Fruit fly (Drosophila melanogaster): ENCODE measurements around the gene CG31142.

Gene CG31142

DNA sequence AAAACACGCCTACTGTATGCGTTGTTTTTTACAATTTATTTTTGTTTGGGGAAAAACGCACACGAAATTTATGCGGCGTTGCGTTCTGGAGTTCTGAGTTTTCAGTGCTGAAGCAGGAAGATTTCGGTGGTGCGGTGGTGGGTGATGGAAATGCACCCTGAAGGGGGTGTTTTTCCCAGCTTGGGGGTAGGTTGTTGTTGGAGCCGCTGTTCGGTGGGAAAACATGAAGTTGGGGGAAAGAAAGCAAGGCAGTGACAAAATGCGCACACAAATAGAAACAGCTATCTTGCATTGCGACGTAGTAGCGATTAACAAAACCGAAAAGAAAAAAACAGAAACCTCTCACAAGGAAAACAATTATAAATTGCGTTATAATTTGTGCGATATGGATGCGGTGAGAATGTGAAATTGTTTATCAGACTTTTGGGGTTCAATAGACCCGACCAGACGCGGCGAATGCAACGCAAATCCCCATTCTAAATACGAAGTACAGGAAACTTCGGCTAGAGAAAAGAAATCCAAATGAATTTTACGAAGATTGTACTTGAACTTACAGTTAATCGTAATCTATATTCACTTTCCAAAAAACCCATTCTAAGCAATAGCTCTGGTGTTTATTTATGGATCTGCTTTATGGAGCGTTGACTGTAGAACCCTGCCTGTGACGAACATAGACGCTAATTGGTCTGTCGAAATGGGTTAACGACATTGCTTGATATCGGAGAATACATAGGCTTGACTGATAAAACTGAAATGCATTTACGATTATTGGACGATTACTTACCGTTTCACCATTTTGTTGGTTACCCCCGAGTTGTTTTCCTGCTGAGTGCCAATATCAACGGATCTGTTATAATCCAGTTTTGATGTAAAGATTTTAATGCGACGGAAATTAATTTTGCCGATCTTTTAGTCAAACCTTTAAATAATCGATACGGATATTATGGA lies 40.5 kb upstream of the CG31142 start (continued):
- TF ChIP-seq Tbp (GFP tag; optimal IDR thresholded peaks at IDR 0.05) (no peak), CG15011 (GFP tag; optimal IDR thresholded peaks at IDR 0.05) (no peak), cato (GFP tag; optimal IDR thresholded peaks at IDR 0.05; ENCODE audit: borderline replicate concordance) (no peak), trh (GFP tag; optimal IDR thresholded peaks at IDR 0.05) (no peak), CG7372 (GFP tag; IDR thresholded peaks at IDR 0.05) (no peak), CG3838 (GFP tag; optimal IDR thresholded peaks at IDR 0.05) (no peak), CG18599 (GFP tag; optimal IDR thresholded peaks at IDR 0.05) (peak; percentile 47), fru (optimal IDR thresholded peaks at IDR 0.05) (no peak), CG2678 (tag; optimal IDR thresholded peaks at IDR 0.05) (peak; percentile 23), CG4404 (GFP tag; IDR thresholded peaks at IDR 0.05) (no peak), hkb (optimal IDR thresholded peaks at IDR 0.05) (no peak), hkb (GFP tag; IDR thresholded peaks at IDR 0.05) (0 out of 2 replicates have a peak, but pooled peaks have one; percentile 28), unpg (GFP tag; optimal IDR thresholded peaks at IDR 0.05) (peak; percentile 32), CkIIα-i1 (GFP tag; IDR thresholded peaks at IDR 0.05) (no peak), CG4730 (GFP tag; IDR thresholded peaks at IDR 0.05) (0 out of 2 replicates have a peak, but pooled peaks have one; percentile 30), tgo (GFP tag; IDR thresholded peaks at IDR 0.05) (peak; percentile 31; the same call in 1 of the 3 replicates), sima (GFP tag; optimal IDR thresholded peaks at IDR 0.05) (no peak), tup (GFP tag; optimal IDR thresholded peaks at IDR 0.05) (no peak), ken (GFP tag; IDR thresholded peaks at IDR 0.05) (0 out of 3 replicates have a peak, but pooled peaks have one; percentile 26), Dfd (GFP tag; optimal IDR thresholded peaks at IDR 0.05) (no peak), ind (GFP tag; optimal IDR thresholded peaks at IDR 0.05) (peak; percentile 25), C15 (GFP tag; IDR thresholded peaks at IDR 0.05) (no peak), pan (optimal IDR thresholded peaks at IDR 0.05) (no peak), pan (GFP tag; optimal IDR thresholded peaks at IDR 0.05 in 1 of 2, IDR thresholded peaks at IDR 0.05 in 1 of 2) (peak in 1 of 2 experiments; percentile 5), zfh1 (GFP tag; IDR thresholded peaks at IDR 0.05) (0 out of 3 replicates have a peak, but pooled peaks have one; percentile 36), Ada2b (GFP tag; IDR thresholded peaks at IDR 0.05) (peak; percentile 40), Oaz (GFP tag; IDR thresholded peaks at IDR 0.05) (no peak), sc (optimal IDR thresholded peaks at IDR 0.05) (no peak), sc (GFP tag; optimal IDR thresholded peaks at IDR 0.05) (no peak), CG16863 (GFP tag; optimal IDR thresholded peaks at IDR 0.05) (no peak), repo (GFP tag; optimal IDR thresholded peaks at IDR 0.05) (peak; percentile 37), slbo (GFP tag; IDR thresholded peaks at IDR 0.05) (peak; percentile 26; the same call in 1 of the 2 replicates), Poxn (GFP tag; IDR thresholded peaks at IDR 0.05) (no peak), jumu (GFP tag; optimal IDR thresholded peaks at IDR 0.05) (no peak), Atf6 (GFP tag; IDR thresholded peaks at IDR 0.05) (peak; percentile 22; the same call in 1 of the 2 replicates), CG11504 (tag; optimal IDR thresholded peaks at IDR 0.05) (peak; percentile 42), Xrp1 (GFP tag; IDR thresholded peaks at IDR 0.05) (peak; percentile 50; the same call in 1 of the 2 replicates), aop (GFP tag; IDR thresholded peaks at IDR 0.05) (0 out of 2 replicates have a peak, but pooled peaks have one; percentile 30), CG4707 (GFP tag; optimal IDR thresholded peaks at IDR 0.05) (no peak), chif (GFP tag; optimal IDR thresholded peaks at IDR 0.05) (peak; percentile 8 to 21), gcm (GFP tag; optimal IDR thresholded peaks at IDR 0.05) (peak; percentile 13), CG31441 (GFP tag; IDR thresholded peaks at IDR 0.05) (0 out of 2 replicates have a peak, but pooled peaks have one; percentile 13)

Measured in whole organism, embryonic.